Fruit fly (Drosophila melanogaster): ENCODE measurements around the gene Lam.

dm6 chr2L:5558809-5559392 lies 16.6 kb downstream of the Lam start, which contains the start of gene GluRIIB:
- no peak for TF ChIP-seq Jra (GFP tag; optimal IDR thresholded peaks at IDR 0.05)
- no peak for TF ChIP-seq GATAd (GFP tag; optimal IDR thresholded peaks at IDR 0.05)
- TF ChIP-seq fru (GFP tag; optimal IDR thresholded peaks at IDR 0.05), result no peak
- no peak for TF ChIP-seq lola (GFP tag; optimal IDR thresholded peaks at IDR 0.05)
- no peak for TF ChIP-seq dmrt93B (GFP tag; optimal IDR thresholded peaks at IDR 0.05)
- TF ChIP-seq psq (GFP tag; optimal IDR thresholded peaks at IDR 0.05), result no peak
- TF ChIP-seq N (GFP tag; optimal IDR thresholded peaks at IDR 0.05), result no peak
- no peak for TF ChIP-seq OdsH (GFP tag; optimal IDR thresholded peaks at IDR 0.05)
- TF ChIP-seq Sp1 (GFP tag; optimal IDR thresholded peaks at IDR 0.05), result no peak

All from whole organism, wandering third instar larva.